Worm (Caenorhabditis elegans) whole organism, mixed stage, embryonic: Measurements from ENCODE around the gene B0432.11.

Experiments
- ces-1 ChIP-seq: fragments of 150-350 bp; optimal IDR thresholded peaks from 2 replicates; lab custom pipeline; 2014; ENCODE audit warnings: missing biosample characterization, missing genetic modification reagents, missing genetic modification characterization
- mab-5 ChIP-seq: fragments of 150-350 bp; optimal IDR thresholded peaks from 2 replicates; lab custom pipeline; 2014; ENCODE audit warnings: missing biosample characterization, missing genetic modification characterization
- nhr-237 ChIP-seq: fragments of 150-350 bp; optimal IDR thresholded peaks from 2 replicates; lab custom pipeline; 2014; ENCODE audit warnings: missing biosample characterization, missing genetic modification characterization
- nhr-76 ChIP-seq: sonication (generic microtip); optimal IDR thresholded peaks from 2 replicates; lab custom pipeline; 2017; ENCODE audit warnings: missing biosample characterization, missing genetic modification characterization
- pha-4 ChIP-seq: fragments of 150-350 bp; optimal IDR thresholded peaks from 2 replicates; lab custom pipeline; 2018; ENCODE audit warnings: missing biosample characterization, missing genetic modification reagents, missing genetic modification characterization
- snpc-4 ChIP-seq: fragments of 150-350 bp; optimal IDR thresholded peaks from 2 replicates; lab custom pipeline; 2014; ENCODE audit warnings: missing biosample characterization, missing genetic modification characterization
- unc-120 ChIP-seq: sonication (generic microtip); optimal IDR thresholded peaks from 2 replicates; lab custom pipeline; 2017; ENCODE audit warnings: missing genetic modification characterization, missing compliant biosample characterization; ENCODE audit not compliant: poor library complexity, severe bottlenecking
- unc-39 ChIP-seq: fragments of 150-350 bp; optimal IDR thresholded peaks from 2 replicates; lab custom pipeline; 2014; ENCODE audit warnings: missing biosample characterization, missing genetic modification characterization
- zip-8 ChIP-seq: fragments of 150-350 bp; optimal IDR thresholded peaks from 2 replicates; lab custom pipeline; 2014; ENCODE audit warnings: missing biosample characterization, missing genetic modification characterization
- ztf-11 ChIP-seq: fragments of 150-350 bp; optimal IDR thresholded peaks from 2 replicates; lab custom pipeline; 2014; ENCODE audit warnings: missing biosample characterization, missing genetic modification characterization

DNA sequence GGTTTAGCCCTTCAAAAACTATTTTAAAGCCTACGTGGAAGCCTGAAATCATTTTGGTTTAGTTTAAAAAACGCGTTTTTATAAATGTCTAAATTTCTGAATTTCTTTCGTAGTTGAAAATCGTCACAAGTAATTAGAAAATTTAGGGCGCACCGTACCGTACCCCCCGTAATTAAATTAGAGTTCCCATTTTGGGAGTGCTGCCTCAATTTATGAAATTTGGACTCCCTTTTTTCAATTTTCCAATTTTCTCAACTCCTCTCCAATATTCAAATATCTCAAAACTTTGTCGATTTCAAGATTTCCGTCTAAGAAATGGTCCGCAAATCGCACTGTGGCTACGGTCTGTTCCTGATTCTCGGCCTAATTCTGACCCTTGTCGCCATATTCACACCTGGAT, 45.7 kb upstream of the B0432.11 start, which contains the start of gene clc-31:
- TF ChIP-seq nhr-76 (tag; lab: Kevin White, UChicago) (no peak), pha-4 (tag; lab: Kevin White, UChicago) (no peak), snpc-4 (tag; lab: Kevin White, UChicago) (no peak), mab-5 (tag; lab: Kevin White, UChicago) (no peak), unc-39 (tag; lab: Kevin White, UChicago) (no peak), ces-1 (GFP tag; lab: Kevin White, UChicago) (no peak), nhr-237 (tag; lab: Kevin White, UChicago) (no peak), unc-120 (tag; lab: Kevin White, UChicago) (no peak), ztf-11 (tag; lab: Kevin White, UChicago) (no peak), zip-8 (tag; lab: Kevin White, UChicago) (no peak)
